Fruit fly (Drosophila melanogaster): ENCODE data around the gene MnM.

MnM gene

DNA sequence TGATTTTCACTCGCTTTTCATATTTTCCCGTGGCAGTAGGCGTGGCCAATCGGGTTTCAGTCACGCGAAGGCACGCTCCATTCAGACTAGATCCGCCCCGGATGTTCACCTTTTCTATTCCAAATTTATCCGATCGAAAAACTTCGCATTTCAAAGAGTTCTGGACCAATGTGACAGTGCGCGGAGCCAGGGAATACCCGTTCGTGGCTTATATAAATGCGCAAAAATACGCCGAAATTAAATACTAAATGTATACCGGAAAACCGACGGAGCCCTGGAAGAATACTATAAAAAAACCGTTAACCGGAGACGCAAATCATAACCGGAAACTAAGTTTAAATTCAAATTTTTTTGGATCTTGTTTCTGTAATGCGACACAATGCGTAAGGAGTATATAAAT lies 50.8 kb downstream of the MnM start, which contains the start of gene promL (continued):
- TF ChIP-seq ci (GFP tag; IDR thresholded peaks at IDR 0.05) (peak; percentile 89), stwl (tag; optimal IDR thresholded peaks at IDR 0.05) (peak; percentile 79), otp (GFP tag; IDR thresholded peaks at IDR 0.05) (no peak), ind (GFP tag; optimal IDR thresholded peaks at IDR 0.05) (no peak), repo (GFP tag; optimal IDR thresholded peaks at IDR 0.05) (peak; percentile 48), croc (GFP tag; conservative IDR thresholded peaks at IDR 0.05) (no peak), Dbx (GFP tag; IDR thresholded peaks at IDR 0.05) (peak; percentile 35; the same call in 1 of the 3 replicates), Opbp (GFP tag; IDR thresholded peaks at IDR 0.05; ENCODE audit: partially characterized antibody) (peak; percentile 61; the same call in 2 of the 3 replicates), Lhr (GFP tag; optimal IDR thresholded peaks at IDR 0.05) (peak; percentile 88), Fer2 (tag; optimal IDR thresholded peaks at IDR 0.05) (peak; percentile 50), Mad (GFP tag; optimal IDR thresholded peaks at IDR 0.05) (peak; percentile 66), GATAe (GFP tag; conservative IDR thresholded peaks at IDR 0.05) (no peak), tap (tag; optimal IDR thresholded peaks at IDR 0.05) (peak; percentile 12), Chrac-16 (GFP tag; optimal IDR thresholded peaks at IDR 0.05) (no peak), CG14965 (GFP tag; optimal IDR thresholded peaks at IDR 0.05; ENCODE audit: borderline replicate concordance) (peak; percentile 3), gem (tag; optimal IDR thresholded peaks at IDR 0.05) (peak; percentile 39), Hsf (GFP tag; optimal IDR thresholded peaks at IDR 0.05) (peak; percentile 60), CG10462 (GFP tag; optimal IDR thresholded peaks at IDR 0.05) (peak; percentile 48), hbn (GFP tag; IDR thresholded peaks at IDR 0.05; ENCODE audit: partially characterized antibody) (0 out of 2 replicates have a peak, but pooled peaks have one; percentile 24), CG17802 (tag; optimal IDR thresholded peaks at IDR 0.05) (no peak), CG34224 (GFP tag; IDR thresholded peaks at IDR 0.05; ENCODE audit: partially characterized antibody) (no peak), row (GFP tag; IDR thresholded peaks at IDR 0.05) (0 out of 3 replicates have a peak, but pooled peaks have one; percentile 31), tna (GFP tag; IDR thresholded peaks at IDR 0.05; ENCODE audit: partially characterized antibody) (no peak), btn (GFP tag; optimal IDR thresholded peaks at IDR 0.05) (peak; percentile 16), Dip3 (GFP tag; optimal IDR thresholded peaks at IDR 0.05) (no peak), dimm (GFP tag; IDR thresholded peaks at IDR 0.05) (no peak), eyg (GFP tag; optimal IDR thresholded peaks at IDR 0.05) (peak; percentile 78), Trl (optimal IDR thresholded peaks at IDR 0.05) (no peak), Trl (GFP tag; optimal IDR thresholded peaks at IDR 0.05) (peak; percentile 77), Spps (tag; optimal IDR thresholded peaks at IDR 0.05) (peak; percentile 14), Asciz (GFP tag; optimal IDR thresholded peaks at IDR 0.05) (peak; percentile 50), org-1 (GFP tag; optimal IDR thresholded peaks at IDR 0.05) (peak; percentile 40), CG10431 (GFP tag; optimal IDR thresholded peaks at IDR 0.05) (peak; percentile 66), CG8089 (GFP tag; optimal IDR thresholded peaks at IDR 0.05) (no peak), CG30431 (GFP tag; optimal IDR thresholded peaks at IDR 0.05) (no peak), p53 (GFP tag; optimal IDR thresholded peaks at IDR 0.05) (peak; percentile 42), E2f1 (GFP tag; IDR thresholded peaks at IDR 0.05) (no peak), fd102C (GFP tag; optimal IDR thresholded peaks at IDR 0.05) (peak; percentile 29), CG12769 (tag; optimal IDR thresholded peaks at IDR 0.05) (peak; percentile 47), CG15269 (tag; optimal IDR thresholded peaks at IDR 0.05) (peak; percentile 51), Gug (GFP tag; IDR thresholded peaks at IDR 0.05) (no peak), Hr39 (optimal IDR thresholded peaks at IDR 0.05) (no peak), CG9797 (GFP tag; optimal IDR thresholded peaks at IDR 0.05) (peak; percentile 97), chif (GFP tag; optimal IDR thresholded peaks at IDR 0.05) (peak; percentile 12 to 38), CG14667 (GFP tag; IDR thresholded peaks at IDR 0.05) (no peak), CG2712 (tag; optimal IDR thresholded peaks at IDR 0.05) (peak; percentile 64), slou (GFP tag; optimal IDR thresholded peaks at IDR 0.05) (no peak), B-H1 (GFP tag; IDR thresholded peaks at IDR 0.05) (no peak), CG7372 (GFP tag; IDR thresholded peaks at IDR 0.05) (no peak), vvl (GFP tag; IDR thresholded peaks at IDR 0.05) (peak; percentile 68), CrebB (tag; optimal IDR thresholded peaks at IDR 0.05) (peak; percentile 70), CG17912 (GFP tag; optimal IDR thresholded peaks at IDR 0.05) (peak; percentile 85)
